Fruit fly (Drosophila melanogaster) whole organism, embryonic: ENCODE measurements around the gene CG14982.

Experiments used
- Aef1 ChIP-seq: fragments of 200-800 bp; sonication (Bioruptor generic); IDR thresholded peaks from 3 replicates; pipeline ENCODE4 v1.3.6; 2022; ENCODE audit warnings: missing biosample characterization, missing genetic modification characterization
- B-H2 ChIP-seq: fragments of 200-800 bp; sonication (Bioruptor generic); optimal IDR thresholded peaks from 2 replicates; lab custom pipeline; 2018; ENCODE audit warnings: missing biosample characterization, mild to moderate bottlenecking, missing genetic modification characterization
- C15 ChIP-seq: fragments of 200-800 bp; sonication (Bioruptor generic); IDR thresholded peaks from 3 replicates; pipeline ENCODE4 v1.3.6; 2022; ENCODE audit warnings: missing biosample characterization, missing genetic modification characterization
- CG1024 ChIP-seq: fragments of 200-800 bp; sonication (Bioruptor generic); IDR thresholded peaks from 2 replicates; pipeline ENCODE4 v1.3.6; 2022; ENCODE audit warnings: missing biosample characterization, missing genetic modification characterization
- CG10366 ChIP-seq: fragments of 200-800 bp; sonication (Bioruptor generic); IDR thresholded peaks from 2 replicates; pipeline ENCODE4 v1.3.6; 2022; ENCODE audit warnings: missing biosample characterization, missing genetic modification characterization
- CG10565 ChIP-seq: fragments of 200-800 bp; sonication (Bioruptor generic); optimal IDR thresholded peaks from 3 replicates; lab custom pipeline; 2016; ENCODE audit warnings: missing biosample characterization, mild to moderate bottlenecking, missing genetic modification characterization
- CG10959 ChIP-seq: fragments of 200-800 bp; sonication (Bioruptor generic); IDR thresholded peaks from 2 replicates; pipeline ENCODE4 v1.3.6; 2022; ENCODE audit warnings: missing biosample characterization, missing genetic modification characterization
- CG12104 ChIP-seq: fragments of 200-800 bp; sonication (Bioruptor generic); optimal IDR thresholded peaks from 3 replicates; lab custom pipeline; 2016; ENCODE audit warnings: missing biosample characterization, missing genetic modification characterization
- CG12769 ChIP-seq: fragments of 200-800 bp; sonication (Bioruptor generic); optimal IDR thresholded peaks from 2 replicates; lab custom pipeline; 2019; ENCODE audit warnings: missing biosample characterization, mild to moderate bottlenecking, missing genetic modification characterization, moderate library complexity
- CG14667 ChIP-seq: fragments of 200-800 bp; sonication (Bioruptor generic); IDR thresholded peaks from 2 replicates; pipeline ENCODE4 v1.3.6; 2022; ENCODE audit warnings: missing biosample characterization, missing genetic modification characterization
- CG15011 ChIP-seq: fragments of 200-800 bp; sonication (Bioruptor generic); optimal IDR thresholded peaks from 3 replicates; lab custom pipeline; 2018; ENCODE audit warnings: missing biosample characterization, mild to moderate bottlenecking, missing genetic modification characterization
- CG15479 ChIP-seq: fragments of 200-800 bp; sonication (Bioruptor generic); optimal IDR thresholded peaks from 3 replicates; lab custom pipeline; 2019; ENCODE audit warnings: missing biosample characterization, mild to moderate bottlenecking, missing genetic modification characterization, moderate library complexity
- CG2712 ChIP-seq: fragments of 200-800 bp; optimal IDR thresholded peaks from 3 replicates; lab custom pipeline; 2019; ENCODE audit warnings: missing biosample characterization, mild to moderate bottlenecking, missing genetic modification characterization, moderate library complexity
- CG31224 ChIP-seq: fragments of 200-800 bp; sonication (Bioruptor generic); IDR thresholded peaks from 2 replicates; pipeline ENCODE4 v1.3.6; 2022; ENCODE audit warnings: missing biosample characterization, missing genetic modification characterization
- CG32532 ChIP-seq: fragments of 200-800 bp; sonication (Bioruptor generic); IDR thresholded peaks from 2 replicates; pipeline ENCODE4 v1.3.6; 2022; ENCODE audit warnings: missing biosample characterization, missing genetic modification characterization
- CG33557 ChIP-seq: fragments of 200-800 bp; sonication (Bioruptor generic); optimal IDR thresholded peaks from 2 replicates; lab custom pipeline; 2019; ENCODE audit warnings: missing biosample characterization, mild to moderate bottlenecking, missing genetic modification characterization, moderate library complexity
- CG4707 ChIP-seq: fragments of 200-800 bp; sonication (Bioruptor generic); optimal IDR thresholded peaks from 2 replicates; lab custom pipeline; 2018; ENCODE audit warnings: missing biosample characterization, mild to moderate bottlenecking, missing genetic modification characterization, moderate library complexity
- CG6254 ChIP-seq: fragments of 200-800 bp; sonication (Bioruptor generic); optimal IDR thresholded peaks from 3 replicates; lab custom pipeline; 2017; ENCODE audit warnings: mild to moderate bottlenecking, missing biosample characterization, missing genetic modification reagents, missing genetic modification characterization
- CG6689 ChIP-seq: fragments of 200-800 bp; sonication (Bioruptor generic); IDR thresholded peaks from 2 replicates; pipeline ENCODE4 v1.3.6; 2022; ENCODE audit warnings: missing biosample characterization, missing genetic modification characterization
- CG6765 ChIP-seq: fragments of 200-800 bp; sonication (Bioruptor generic); optimal IDR thresholded peaks from 3 replicates; lab custom pipeline; 2017; ENCODE audit warnings: missing biosample characterization, mild to moderate bottlenecking, missing genetic modification characterization
- CG7786 ChIP-seq: fragments of 200-800 bp; sonication (Bioruptor generic); optimal IDR thresholded peaks from 2 replicates; lab custom pipeline; 2016; ENCODE audit warnings: missing biosample characterization, missing genetic modification characterization
- CG9215 ChIP-seq: fragments of 200-800 bp; sonication (Bioruptor generic); IDR thresholded peaks from 2 replicates; pipeline ENCODE4 v1.3.6; 2022; ENCODE audit warnings: missing biosample characterization, missing genetic modification characterization
- CG9609 ChIP-seq: fragments of 200-800 bp; sonication (Bioruptor generic); optimal IDR thresholded peaks from 3 replicates; lab custom pipeline; 2016; ENCODE audit warnings: missing biosample characterization, missing genetic modification characterization
- Fer2 ChIP-seq: fragments of 200-800 bp; sonication (Bioruptor generic); optimal IDR thresholded peaks from 2 replicates; lab custom pipeline; 2018; ENCODE audit warnings: missing biosample characterization, mild to moderate bottlenecking, missing genetic modification characterization, moderate library complexity
- GATAe ChIP-seq: fragments of 200-800 bp; sonication (Bioruptor generic); conservative IDR thresholded peaks from 2 replicates; pipeline ENCODE4 v1.3.6; 2022; ENCODE audit warnings: missing biosample characterization, missing genetic modification characterization
- H2.0 ChIP-seq: fragments of 200-800 bp; sonication (Bioruptor generic); IDR thresholded peaks from 2 replicates; pipeline ENCODE4 v1.3.6; 2022; ENCODE audit warnings: missing biosample characterization, missing genetic modification characterization
- HLH4C ChIP-seq: fragments of 200-800 bp; sonication (Bioruptor generic); IDR thresholded peaks from 3 replicates; pipeline ENCODE4 v1.3.6; 2022; ENCODE audit warnings: missing biosample characterization, missing genetic modification characterization; ENCODE audit not compliant: partially characterized antibody
- Lhr ChIP-seq: fragments of 200-800 bp; sonication (Bioruptor generic); optimal IDR thresholded peaks from 3 replicates; lab custom pipeline; 2017; ENCODE audit warnings: mild to moderate bottlenecking, missing biosample characterization, missing genetic modification reagents, missing genetic modification characterization
- Myb ChIP-seq: fragments of 200-800 bp; sonication (Bioruptor generic); optimal IDR thresholded peaks from 2 replicates; lab custom pipeline; 2016; ENCODE audit warnings: missing biosample characterization, missing genetic modification characterization
- NK7.1 ChIP-seq: fragments of 200-800 bp; sonication (Bioruptor generic); optimal IDR thresholded peaks from 3 replicates; lab custom pipeline; 2016; ENCODE audit warnings: missing biosample characterization, missing genetic modification characterization
- Ravus ChIP-seq: fragments of 200-800 bp; sonication (Bioruptor generic); IDR thresholded peaks from 2 replicates; pipeline ENCODE4 v1.3.6; 2022; ENCODE audit warnings: missing biosample characterization, missing genetic modification characterization
- Rfx ChIP-seq: fragments of 200-800 bp; sonication (Bioruptor generic); IDR thresholded peaks from 2 replicates; pipeline ENCODE4 v1.3.6; 2022; ENCODE audit warnings: missing biosample characterization, missing genetic modification characterization
- Tbp ChIP-seq: fragments of >200 bp; optimal IDR thresholded peaks from 2 replicates; lab custom pipeline; 2018; ENCODE audit warnings: missing biosample characterization, missing genetic modification characterization
- ap ChIP-seq: fragments of 200-800 bp; sonication (Bioruptor generic); IDR thresholded peaks from 2 replicates; pipeline ENCODE4 v1.3.6; 2022; ENCODE audit warnings: missing biosample characterization, missing genetic modification characterization
- chif ChIP-seq, 2 experiments: fragments of 200-800 bp; sonication (Bioruptor generic); optimal IDR thresholded peaks; 3 replicates each; lab custom pipeline; 2016; ENCODE audit warnings: missing biosample characterization in 2 of 2, missing genetic modification characterization in 2 of 2
- croc ChIP-seq: fragments of 200-800 bp; sonication (Bioruptor generic); conservative IDR thresholded peaks from 3 replicates; pipeline ENCODE4 v1.3.6; 2022; ENCODE audit warnings: missing biosample characterization, missing genetic modification characterization
- crol ChIP-seq: fragments of 200-800 bp; sonication (Bioruptor generic); IDR thresholded peaks from 2 replicates; pipeline ENCODE4 v1.3.6; 2022; ENCODE audit warnings: missing biosample characterization, missing genetic modification characterization
- dati ChIP-seq: fragments of 200-800 bp; sonication (Bioruptor generic); IDR thresholded peaks from 2 replicates; pipeline ENCODE4 v1.3.6; 2022; ENCODE audit warnings: missing biosample characterization, missing genetic modification characterization
- fd64A ChIP-seq: fragments of 200-800 bp; sonication (Bioruptor generic); optimal IDR thresholded peaks from 3 replicates; lab custom pipeline; 2018; ENCODE audit warnings: missing biosample characterization, mild to moderate bottlenecking, missing genetic modification characterization
- hkb ChIP-seq, 2 experiments: fragments of 200-800 bp in 1 of 2; fragments of >200 bp in 1 of 2; sonication (Bioruptor generic) in 1 of 2; IDR thresholded peaks in 1 of 2; optimal IDR thresholded peaks in 1 of 2; 2 replicates each; pipeline versions ENCODE4 v1.3.6 to Lab custom; 2017 to 2022; ENCODE audit warnings: missing biosample characterization in 1 of 2, missing genetic modification characterization in 1 of 2
- kay ChIP-seq: fragments of 200-800 bp; sonication (Bioruptor generic); optimal IDR thresholded peaks from 2 replicates; lab custom pipeline; 2016; ENCODE audit warnings: missing biosample characterization, missing genetic modification characterization
- lilli ChIP-seq: fragments of 200-800 bp; sonication (Bioruptor generic); optimal IDR thresholded peaks from 3 replicates; lab custom pipeline; 2016; ENCODE audit warnings: missing biosample characterization, missing genetic modification characterization
- lola ChIP-seq, 3 experiments: fragments of >200 bp in 2 of 3; fragments of 200-800 bp in 1 of 3; sonication (Bioruptor generic) in 1 of 3; optimal IDR thresholded peaks; 2 replicates each; lab custom pipeline; 2017 to 2019; ENCODE audit warnings: missing biosample characterization in 3 of 3, missing genetic modification characterization in 3 of 3, mild to moderate bottlenecking in 1 of 3, moderate library complexity in 1 of 3
- p53 ChIP-seq: fragments of 200-800 bp; sonication (Bioruptor generic); optimal IDR thresholded peaks from 2 replicates; lab custom pipeline; 2016; ENCODE audit warnings: missing biosample characterization, missing genetic modification characterization
- sob ChIP-seq: fragments of 200-800 bp; sonication (Bioruptor generic); IDR thresholded peaks from 2 replicates; pipeline ENCODE4 v1.3.6; 2022; ENCODE audit warnings: missing biosample characterization, missing genetic modification characterization
- tgo ChIP-seq: fragments of 200-800 bp; sonication (Bioruptor generic); IDR thresholded peaks from 3 replicates; pipeline ENCODE4 v1.3.6; 2022; ENCODE audit warnings: missing biosample characterization, missing genetic modification characterization
- tin ChIP-seq: fragments of 200-800 bp; sonication (Bioruptor generic); optimal IDR thresholded peaks from 3 replicates; lab custom pipeline; 2016; ENCODE audit warnings: missing biosample characterization, missing genetic modification characterization
- trem ChIP-seq: fragments of 200-800 bp; optimal IDR thresholded peaks from 3 replicates; lab custom pipeline; 2019; ENCODE audit warnings: missing biosample characterization, mild to moderate bottlenecking, missing genetic modification characterization, moderate library complexity
- vnd ChIP-seq: fragments of 200-800 bp; sonication (Bioruptor generic); IDR thresholded peaks from 3 replicates; pipeline ENCODE4 v1.3.6; 2022; ENCODE audit warnings: missing biosample characterization, missing genetic modification characterization; ENCODE audit not compliant: partially characterized antibody
- wdn ChIP-seq: fragments of 200-800 bp; sonication (Bioruptor generic); IDR thresholded peaks from 2 replicates; pipeline ENCODE4 v1.3.6; 2022; ENCODE audit warnings: missing biosample characterization, missing genetic modification characterization
- z ChIP-seq: fragments of 200-800 bp; sonication (Bioruptor generic); IDR thresholded peaks from 3 replicates; pipeline ENCODE4 v1.3.6; 2022; ENCODE audit warnings: missing biosample characterization, missing genetic modification characterization
- zfh1 ChIP-seq: fragments of 200-800 bp; sonication (Bioruptor generic); IDR thresholded peaks from 3 replicates; pipeline ENCODE4 v1.3.6; 2022; ENCODE audit warnings: missing biosample characterization, missing genetic modification characterization

CG14982 gene

dm6 chr3L:3903301-3903700, 39.2 kb upstream of the CG14982 start, which contains the start of gene Sc2 (continued):
- TF ChIP-seq hkb (optimal IDR thresholded peaks at IDR 0.05; lab: Kevin White, UChicago) (no peak), hkb (GFP tag; IDR thresholded peaks at IDR 0.05; lab: Robert Waterston, UW) (no peak), CG6689 (no peak), CG1024 (GFP tag; lab: Robert Waterston, UW) (no peak), wdn (GFP tag; lab: Robert Waterston, UW) (no peak), CG32532 (no peak), Lhr (peak; percentile 39), zfh1 (GFP tag; lab: Robert Waterston, UW) (no peak), Fer2 (no peak), lola (GFP tag; optimal IDR thresholded peaks at IDR 0.05; lab: Kevin White, UChicago) (no peak), z (GFP tag; lab: Robert Waterston, UW) (0 out of 3 replicates have a peak, but pooled peaks have one; percentile 12), CG2712 (tag; lab: Kevin White, UChicago) (no peak), dati (GFP tag; lab: Robert Waterston, UW) (no peak), CG9215 (no peak), NK7.1 (no peak), Aef1 (GFP tag; lab: Robert Waterston, UW) (no peak; the same call in 2 of the 3 replicates), CG10366 (GFP tag; lab: Robert Waterston, UW) (no peak), CG12104 (no peak), tgo (GFP tag; lab: Robert Waterston, UW) (no peak), CG10959 (no peak), HLH4C (GFP tag; lab: Robert Waterston, UW) (no peak), CG15011 (GFP tag; lab: Kevin White, UChicago) (no peak), CG6254 (GFP tag; lab: Kevin White, UChicago) (no peak), CG4707 (no peak), CG9609 (GFP tag; lab: Kevin White, UChicago) (no peak), CG15479 (no peak), GATAe (GFP tag; lab: Robert Waterston, UW) (no peak), ap (GFP tag; lab: Robert Waterston, UW) (no peak), p53 (GFP tag; lab: Kevin White, UChicago) (no peak), B-H2 (GFP tag; lab: Kevin White, UChicago) (peak; percentile 30), CG7786 (no peak), trem (tag; lab: Kevin White, UChicago) (peak; percentile 2), lilli (GFP tag; lab: Kevin White, UChicago) (peak; percentile 41), CG14667 (GFP tag; lab: Robert Waterston, UW) (no peak), H2.0 (GFP tag; lab: Robert Waterston, UW) (0 out of 2 replicates have a peak, but pooled peaks have one; percentile 5), crol (no peak), CG10565 (GFP tag; lab: Kevin White, UChicago) (no peak), kay (GFP tag; lab: Kevin White, UChicago) (no peak), tin (GFP tag; lab: Kevin White, UChicago) (no peak), chif (GFP tag; optimal IDR thresholded peaks at IDR 0.05; lab: Kevin White, UChicago) (no peak), CG12769 (peak; percentile 28), fd64A (no peak), CG33557 (GFP tag; lab: Kevin White, UChicago) (no peak), vnd (GFP tag; lab: Robert Waterston, UW) (no peak), CG31224 (GFP tag; lab: Robert Waterston, UW) (no peak), sob (no peak), Rfx (GFP tag; lab: Robert Waterston, UW) (peak; percentile 66), C15 (GFP tag; lab: Robert Waterston, UW) (no peak), CG6765 (no peak), croc (GFP tag; lab: Robert Waterston, UW) (no peak), Tbp (GFP tag; lab: Kevin White, UChicago) (no peak), Myb (GFP tag; lab: Kevin White, UChicago) (no peak), Ravus (GFP tag; lab: Robert Waterston, UW) (no peak)
